Fruit fly (Drosophila melanogaster) S2 (cell line): Measurements from ENCODE around the gene CG11357.

Experiments used
- CG8478 ChIP-seq: fragments of >200 bp; optimal IDR thresholded peaks from 2 replicates; lab custom pipeline; 2018
- CTCF ChIP-seq, 2 experiments: fragments of >200 bp; optimal IDR thresholded peaks; 2 replicates each; lab custom pipeline; 2018

Gene CG11357

DNA sequence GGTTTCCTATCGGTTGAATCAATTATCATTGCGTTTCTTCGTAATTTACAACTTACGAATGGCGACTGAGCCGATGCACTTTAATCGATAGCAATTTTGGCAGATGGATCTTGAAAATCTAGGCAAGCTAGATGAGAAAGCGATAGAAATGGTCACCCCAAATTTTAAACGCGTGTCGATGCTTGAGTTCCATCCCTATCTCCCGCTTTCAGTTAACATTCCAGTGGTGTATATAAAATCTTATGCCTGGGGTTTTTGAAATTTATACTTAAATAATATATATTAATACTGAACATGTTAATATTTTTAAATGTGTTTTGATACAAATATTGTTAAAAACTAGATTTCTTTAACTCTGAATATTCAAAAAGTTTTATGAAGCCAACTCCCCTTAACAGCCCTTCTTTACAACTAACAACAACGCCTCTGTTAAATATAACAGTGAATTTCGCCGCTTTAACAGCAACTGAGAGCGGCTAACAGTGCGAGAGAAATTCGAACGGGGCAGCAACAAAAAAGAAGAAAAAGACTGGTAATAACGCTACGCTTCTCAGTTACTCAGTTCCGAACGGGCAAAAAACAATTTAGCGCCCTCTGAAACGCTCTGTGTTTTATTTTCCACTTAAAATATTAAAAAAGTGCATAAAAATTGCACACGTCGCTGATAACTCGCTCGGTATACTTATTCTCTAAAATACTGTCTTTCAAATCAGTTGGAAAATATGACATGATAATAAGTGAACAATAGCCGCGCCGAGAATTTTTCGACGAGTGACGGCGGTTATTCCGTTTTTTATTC lies at the start of gene CG11357:
Gene CG11357 (plus strand): TSS at position 479 of the 799 bp plus-strand sequence.
- TF ChIP-seq CG8478 (lab: Kevin White, UChicago) (no peak), CTCF (optimal IDR thresholded peaks at IDR 0.05; lab: Kevin White, UChicago) (peak in 1 of 2 experiments; percentile 7)

- TF ChIP-seq CG8478 (lab: Kevin White, UChicago) (no peak), CTCF (optimal IDR thresholded peaks at IDR 0.05; lab: Kevin White, UChicago) (no peak)
Measured at dm6 chr3L:4493609-4494008, 48.2 kb upstream of the CG11357 start.

dm6 chr3L:4494603-4495002 lies 47.2 kb upstream of the CG11357 start:
- TF ChIP-seq CTCF (optimal IDR thresholded peaks at IDR 0.05; lab: Kevin White, UChicago), result no peak
- no peak for TF ChIP-seq CG8478 (lab: Kevin White, UChicago)

DNA sequence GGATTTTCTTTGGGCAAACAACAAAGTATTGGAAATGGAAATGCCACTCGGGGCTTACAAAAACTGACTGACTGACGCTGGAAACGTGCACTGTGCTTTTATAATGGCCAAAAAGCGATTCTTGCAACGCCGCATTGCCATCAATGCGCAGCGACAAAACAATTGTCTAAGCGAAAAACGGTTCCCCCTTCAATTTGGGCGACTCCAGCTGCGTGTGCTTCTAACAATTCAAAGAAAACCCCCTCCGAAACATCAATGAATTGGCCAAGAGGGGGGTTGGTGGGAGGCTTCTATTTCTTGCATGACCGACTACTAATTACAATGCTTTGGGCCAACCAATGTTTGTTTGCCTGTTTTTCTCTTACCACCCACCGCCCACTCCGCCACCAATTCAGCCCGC lies 44.2 kb upstream of the CG11357 start, which contains the start of gene CG13721:
Gene CG13721 (minus strand): TSS at position 101 of the 400 bp plus-strand sequence.
- TF ChIP-seq CTCF (optimal IDR thresholded peaks at IDR 0.05; lab: Kevin White, UChicago) (no peak), CG8478 (lab: Kevin White, UChicago) (no peak)

- TF ChIP-seq CTCF (optimal IDR thresholded peaks at IDR 0.05; lab: Kevin White, UChicago), result no peak
- no peak for TF ChIP-seq CG8478 (lab: Kevin White, UChicago)
Measured at dm6 chr3L:4500400-4500799, 41.5 kb upstream of the CG11357 start, which contains the start of gene CG13720. TSS of gene CG13720 (minus strand) at chr3L:4500500.

dm6 chr3L:4501406-4501805 lies 40.4 kb upstream of the CG11357 start:
- TF ChIP-seq CTCF (optimal IDR thresholded peaks at IDR 0.05; lab: Kevin White, UChicago) (no peak), CG8478 (lab: Kevin White, UChicago) (no peak)

- no peak for TF ChIP-seq CTCF (optimal IDR thresholded peaks at IDR 0.05; lab: Kevin White, UChicago)
- TF ChIP-seq CG8478 (lab: Kevin White, UChicago), result no peak
Measured at dm6 chr3L:4507846-4508245, 34.0 kb upstream of the CG11357 start.

- TF ChIP-seq CTCF (optimal IDR thresholded peaks at IDR 0.05; lab: Kevin White, UChicago) (no peak), CG8478 (lab: Kevin White, UChicago) (no peak)
Measured at dm6 chr3L:4508307-4508706, 33.5 kb upstream of the CG11357 start, which contains the start of gene NT1. TSS of gene NT1 (minus strand) at chr3L:4508433.

- TF ChIP-seq CTCF (optimal IDR thresholded peaks at IDR 0.05; lab: Kevin White, UChicago), result no peak
- TF ChIP-seq CG8478 (lab: Kevin White, UChicago), result no peak
Measured at dm6 chr3L:4508926-4509457, 32.9 kb upstream of the CG11357 start.

DNA sequence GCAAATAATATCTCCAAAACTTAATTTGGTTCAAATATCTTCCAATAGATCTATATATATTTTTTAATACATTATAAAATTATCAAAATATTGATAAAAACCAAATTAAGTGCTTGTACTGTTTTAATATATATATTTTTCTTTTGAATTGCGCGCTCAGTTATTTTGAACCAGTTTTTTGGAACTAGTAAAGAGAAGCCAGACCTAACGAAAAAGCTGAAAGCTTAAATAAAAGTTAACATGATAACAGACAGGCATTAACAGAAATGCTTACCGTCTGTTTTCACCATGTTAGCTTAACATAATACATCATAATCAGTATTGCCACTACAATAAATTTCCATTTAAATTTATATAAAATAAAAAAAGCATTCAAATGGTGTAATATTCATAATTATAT lies 31.5 kb upstream of the CG11357 start:
- TF ChIP-seq CTCF (optimal IDR thresholded peaks at IDR 0.05; lab: Kevin White, UChicago) (no peak), CG8478 (lab: Kevin White, UChicago) (no peak)

DNA sequence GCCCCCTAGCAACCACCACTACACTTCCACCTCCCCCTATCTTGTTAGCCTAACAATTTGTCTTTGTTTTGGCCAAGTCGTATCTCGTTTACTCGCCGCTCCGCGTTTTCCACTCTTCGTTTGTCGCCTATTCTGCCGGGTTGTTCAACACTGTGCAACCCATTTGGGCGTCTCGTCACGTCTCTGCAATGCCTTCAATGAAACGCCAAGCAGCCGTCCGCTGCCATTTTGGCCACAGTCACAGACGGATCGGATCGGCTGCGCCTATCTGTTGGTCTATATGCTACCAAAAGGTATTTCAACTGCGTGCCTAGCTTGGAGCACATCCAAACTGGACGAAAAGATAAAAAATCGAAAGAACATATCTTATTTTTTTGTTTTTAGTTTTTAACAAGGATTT lies 25.5 kb upstream of the CG11357 start:
- TF ChIP-seq CG8478 (lab: Kevin White, UChicago) (no peak), CTCF (optimal IDR thresholded peaks at IDR 0.05; lab: Kevin White, UChicago) (no peak)

DNA sequence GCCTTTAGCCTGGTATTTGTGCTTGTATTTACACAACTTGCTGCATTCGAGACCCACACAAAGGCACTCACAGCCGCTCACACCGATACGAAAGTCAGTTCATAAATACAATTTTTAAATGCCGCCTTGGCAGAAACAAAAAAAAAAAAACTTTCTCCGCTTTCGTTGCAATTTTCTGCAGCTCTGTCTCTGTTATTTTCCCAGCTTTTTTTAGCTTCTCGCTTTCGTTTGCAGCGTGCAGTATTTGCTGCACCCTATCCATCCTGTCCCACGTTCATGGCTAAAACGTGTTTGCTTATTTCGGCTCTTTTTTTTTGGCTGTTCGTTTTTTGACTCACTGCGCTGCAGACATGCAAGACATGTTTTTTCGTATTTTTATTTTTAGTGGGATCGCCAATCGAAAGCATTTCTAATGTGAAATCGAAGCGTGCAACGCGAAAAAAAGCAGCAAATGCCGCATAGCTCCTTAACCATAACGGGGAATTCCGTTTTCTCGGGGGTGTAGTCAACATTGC lies 22.4 kb upstream of the CG11357 start:
- TF ChIP-seq CTCF (optimal IDR thresholded peaks at IDR 0.05; lab: Kevin White, UChicago) (no peak), CG8478 (lab: Kevin White, UChicago) (no peak)

- TF ChIP-seq CTCF (optimal IDR thresholded peaks at IDR 0.05; lab: Kevin White, UChicago) (no peak), CG8478 (lab: Kevin White, UChicago) (no peak)
Measured at dm6 chr3L:4521809-4522208, 20.0 kb upstream of the CG11357 start.

DNA sequence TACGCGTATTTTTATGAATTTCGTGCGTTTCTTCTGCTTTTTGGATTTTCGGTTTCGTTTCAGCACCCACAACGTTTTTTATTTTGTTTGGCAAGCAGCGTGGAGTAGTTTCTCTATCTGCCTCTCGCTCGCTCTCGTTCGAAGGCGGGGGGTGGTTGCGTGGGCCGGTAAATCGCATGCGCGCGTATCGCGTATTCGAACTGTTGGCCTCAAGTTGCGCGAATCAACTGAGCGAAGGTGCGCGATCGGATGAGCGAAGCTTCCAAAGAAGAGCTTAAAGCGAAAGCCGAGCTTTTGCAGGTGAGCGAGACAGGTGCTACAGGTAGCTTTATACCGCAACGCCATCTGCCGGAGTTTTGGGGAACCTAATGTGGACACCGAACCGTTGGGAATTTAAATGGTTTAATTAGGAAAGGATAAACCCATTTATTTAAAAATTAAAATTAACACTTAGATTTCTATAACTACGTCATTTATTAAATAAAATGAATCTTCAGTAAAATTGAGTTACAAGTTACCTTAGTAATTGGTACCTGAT lies 9.8 kb upstream of the CG11357 start, which contains the start of gene Tie:
Gene Tie (minus strand): TSS at position 205 of the 538 bp plus-strand sequence.
- TF ChIP-seq CTCF (optimal IDR thresholded peaks at IDR 0.05; lab: Kevin White, UChicago) (peak; percentile 45 to 63), CG8478 (lab: Kevin White, UChicago) (no peak)
